Worm (Caenorhabditis elegans): ENCODE results near the gene C05D9.3.

DNA sequence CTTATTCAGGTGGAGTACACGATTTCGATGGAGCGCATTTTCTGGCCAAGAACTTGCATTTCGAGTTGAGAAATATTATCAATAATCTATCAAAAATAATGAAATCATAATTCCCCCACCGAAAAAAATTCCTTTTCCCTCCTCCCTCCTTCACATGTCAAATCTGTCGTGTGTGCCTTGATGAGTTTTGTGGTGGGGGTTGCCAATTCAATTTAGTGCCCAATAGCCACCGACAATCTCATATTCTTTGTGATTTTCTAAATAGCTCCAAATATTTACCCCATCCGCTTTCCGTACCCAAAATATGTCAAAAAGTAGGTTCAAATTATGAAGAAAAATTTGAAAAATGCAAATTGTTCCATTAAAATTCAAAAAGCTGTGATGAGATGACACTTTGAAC lies 50.3 kb downstream of the C05D9.3 start, which contains the start of gene tmc-1:
- TF ChIP-seq tlp-1 (tag; optimal IDR thresholded peaks at IDR 0.05): no peak
- TF ChIP-seq sup-37 (GFP tag; optimal IDR thresholded peaks at IDR 0.05): no peak
- TF ChIP-seq unc-130 (tag; optimal IDR thresholded peaks at IDR 0.05): no peak
- TF ChIP-seq C16A3.4 (tag; optimal IDR thresholded peaks at IDR 0.05): no peak
- TF ChIP-seq alr-1 (tag; optimal IDR thresholded peaks at IDR 0.05; ENCODE audit: borderline replicate concordance): no peak
- TF ChIP-seq fkh-10 (GFP tag; optimal IDR thresholded peaks at IDR 0.05): no peak
- no peak for TF ChIP-seq lsy-2 (tag; optimal IDR thresholded peaks at IDR 0.05)
- TF ChIP-seq snpc-4 (tag; optimal IDR thresholded peaks at IDR 0.05): no peak
- no peak for TF ChIP-seq lin-13 (GFP tag; optimal IDR thresholded peaks at IDR 0.05)
- no peak for TF ChIP-seq mep-1 (tag; optimal IDR thresholded peaks at IDR 0.05)
- no peak for TF ChIP-seq pqm-1 (tag; optimal IDR thresholded peaks at IDR 0.05)
- TF ChIP-seq nhr-76 (tag; optimal IDR thresholded peaks at IDR 0.05): no peak
